Worm (Caenorhabditis elegans) whole organism, L3 larva: ENCODE data around the gene Y39D8A.1.

Experiments
- ceh-9 ChIP-seq: sonication (generic microtip); optimal IDR thresholded peaks from 2 replicates; lab custom pipeline; 2018; ENCODE audit warnings: missing biosample characterization, missing genetic modification characterization
- nhr-12 ChIP-seq: fragments of 150-350 bp; optimal IDR thresholded peaks from 2 replicates; lab custom pipeline; 2014; ENCODE audit warnings: missing biosample characterization, missing genetic modification characterization
- nhr-237 ChIP-seq: fragments of 150-350 bp; optimal IDR thresholded peaks from 2 replicates; lab custom pipeline; 2014; ENCODE audit warnings: missing biosample characterization, missing genetic modification characterization
- pha-4 ChIP-seq: fragments of 150-350 bp; optimal IDR thresholded peaks from 2 replicates; lab custom pipeline; 2014; ENCODE audit warnings: missing biosample characterization, missing genetic modification reagents, missing genetic modification characterization
- skn-1 ChIP-seq: fragments of 150-350 bp; optimal IDR thresholded peaks from 2 replicates; lab custom pipeline; 2014; ENCODE audit warnings: missing biosample characterization, missing genetic modification characterization
- unc-62 ChIP-seq: fragments of 150-350 bp; sonication (generic microtip); optimal IDR thresholded peaks from 4 replicates; lab custom pipeline; 2014; ENCODE audit warnings: missing biosample characterization, missing genetic modification reagents, missing genetic modification characterization

DNA sequence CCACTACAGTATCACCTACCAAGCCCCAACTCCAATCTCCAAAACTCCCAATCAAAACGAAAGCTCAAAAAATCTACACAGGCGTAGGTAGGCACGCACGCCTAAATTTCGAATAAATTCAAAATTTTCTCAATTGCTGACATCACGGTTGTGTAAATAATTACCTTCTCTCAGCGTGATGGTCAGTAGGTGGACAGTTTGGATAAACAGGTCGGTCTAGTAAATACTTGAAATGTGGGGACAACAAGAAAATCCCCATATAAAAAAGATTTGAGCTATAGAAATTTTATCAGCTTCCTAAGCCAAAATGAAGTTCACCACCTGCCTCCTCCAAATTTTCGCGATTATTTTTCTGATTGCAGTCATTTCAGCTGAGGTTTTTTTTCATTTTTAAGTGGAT lies 19.6 kb downstream of the Y39D8A.1 start, which contains the start of gene B0554.1:
- TF ChIP-seq unc-62 (GFP tag; lab: Kevin White, UChicago) (no peak), skn-1 (tag; lab: Kevin White, UChicago) (no peak), nhr-237 (no peak), nhr-12 (tag; lab: Kevin White, UChicago) (no peak), pha-4 (no peak), ceh-9 (tag; lab: Kevin White, UChicago) (no peak)
